Fruit fly (Drosophila melanogaster): Measurements from ENCODE around the gene Sr-CIV.

Gene Sr-CIV

dm6 chr2L:3566532-3566931 is 42.7 kb upstream of the Sr-CIV start (continued):
- TF ChIP-seq HLH54F (GFP tag; optimal IDR thresholded peaks at IDR 0.05), result no peak
- TF ChIP-seq CG11398 (GFP tag; optimal IDR thresholded peaks at IDR 0.05), result no peak
- TF ChIP-seq CG15696 (tag; optimal IDR thresholded peaks at IDR 0.05), result peak; percentile 49
- TF ChIP-seq bowl (GFP tag; IDR thresholded peaks at IDR 0.05), result no peak
- no peak for TF ChIP-seq wdn (GFP tag; IDR thresholded peaks at IDR 0.05)
- no peak for TF ChIP-seq CrebB (tag; optimal IDR thresholded peaks at IDR 0.05)
- TF ChIP-seq Oaz (GFP tag; IDR thresholded peaks at IDR 0.05), result no peak
- TF ChIP-seq tio (GFP tag; optimal IDR thresholded peaks at IDR 0.05), result no peak
- peak; percentile 3 for TF ChIP-seq CG9609 (GFP tag; optimal IDR thresholded peaks at IDR 0.05)
- TF ChIP-seq Aef1 (GFP tag; IDR thresholded peaks at IDR 0.05), result no peak
- TF ChIP-seq CG16813 (GFP tag; IDR thresholded peaks at IDR 0.05; ENCODE audit: partially characterized antibody), result no peak
- TF ChIP-seq NFAT (GFP tag; IDR thresholded peaks at IDR 0.05), result no peak
- no peak for TF ChIP-seq caup (GFP tag; optimal IDR thresholded peaks at IDR 0.05; ENCODE audit: severe bottlenecking)
- peak; percentile 19; the same call in 1 of the 2 replicates for TF ChIP-seq ap (GFP tag; IDR thresholded peaks at IDR 0.05)
- TF ChIP-seq ranshi (GFP tag; IDR thresholded peaks at IDR 0.05), result peak; percentile 48; the same call in 1 of the 2 replicates
- no peak for TF ChIP-seq CG2199 (GFP tag; IDR thresholded peaks at IDR 0.05)
- TF ChIP-seq Hsf (GFP tag; optimal IDR thresholded peaks at IDR 0.05), result no peak
- TF ChIP-seq Doc3 (GFP tag; IDR thresholded peaks at IDR 0.05; ENCODE audit: partially characterized antibody), result no peak
- TF ChIP-seq Xbp1 (GFP tag; optimal IDR thresholded peaks at IDR 0.05), result peak; percentile 32
- no peak for TF ChIP-seq CG18599 (GFP tag; optimal IDR thresholded peaks at IDR 0.05)
- peak; percentile 17 for TF ChIP-seq CG16863 (GFP tag; optimal IDR thresholded peaks at IDR 0.05)
- peak; percentile 74; the same call in 1 of the 2 replicates for TF ChIP-seq ara (GFP tag; IDR thresholded peaks at IDR 0.05)
- no peak for TF ChIP-seq CG11093 (GFP tag; IDR thresholded peaks at IDR 0.05)
- peak; percentile 67 for TF ChIP-seq croc (GFP tag; conservative IDR thresholded peaks at IDR 0.05)
- TF ChIP-seq slp2 (GFP tag; optimal IDR thresholded peaks at IDR 0.05), result no peak
- no peak for TF ChIP-seq rib (GFP tag; IDR thresholded peaks at IDR 0.05)
- TF ChIP-seq stwl (tag; optimal IDR thresholded peaks at IDR 0.05), result no peak
- TF ChIP-seq CG34422 (GFP tag; IDR thresholded peaks at IDR 0.05), result no peak
- no peak for TF ChIP-seq jumu (GFP tag; optimal IDR thresholded peaks at IDR 0.05)
- peak; percentile 43; the same call in 1 of the 3 replicates for TF ChIP-seq dysf (GFP tag; IDR thresholded peaks at IDR 0.05)
- no peak for TF ChIP-seq CG12155 (GFP tag; optimal IDR thresholded peaks at IDR 0.05)
- no peak for TF ChIP-seq sisA (GFP tag; IDR thresholded peaks at IDR 0.05)
- TF ChIP-seq disco-r (GFP tag; optimal IDR thresholded peaks at IDR 0.05), result no peak
- TF ChIP-seq CG3407 (GFP tag; optimal IDR thresholded peaks at IDR 0.05), result no peak
- TF ChIP-seq ken (GFP tag; IDR thresholded peaks at IDR 0.05), result no peak; the same call in 2 of the 3 replicates
- no peak for TF ChIP-seq CG10431 (GFP tag; optimal IDR thresholded peaks at IDR 0.05)
- TF ChIP-seq CG5180 (GFP tag; optimal IDR thresholded peaks at IDR 0.05), result no peak
- no peak for TF ChIP-seq lab (GFP tag; optimal IDR thresholded peaks at IDR 0.05)
- peak in 1 of 2 experiments; percentile 11 for TF ChIP-seq dpn (GFP tag; optimal IDR thresholded peaks at IDR 0.05)
- no peak for TF ChIP-seq tap (tag; optimal IDR thresholded peaks at IDR 0.05)
- TF ChIP-seq CG14441 (GFP tag; IDR thresholded peaks at IDR 0.05), result no peak
- no peak for TF ChIP-seq CG3163 (GFP tag; optimal IDR thresholded peaks at IDR 0.05)
- no peak for TF ChIP-seq wek (GFP tag; optimal IDR thresholded peaks at IDR 0.05)
- TF ChIP-seq CG17802 (tag; optimal IDR thresholded peaks at IDR 0.05), result no peak
- TF ChIP-seq lov (optimal IDR thresholded peaks at IDR 0.05), result no peak
- peak; percentile 69; the same call in 1 of the 3 replicates for TF ChIP-seq lov (GFP tag; IDR thresholded peaks at IDR 0.05)
- TF ChIP-seq tna (GFP tag; IDR thresholded peaks at IDR 0.05; ENCODE audit: partially characterized antibody), result no peak
- TF ChIP-seq onecut (GFP tag; IDR thresholded peaks at IDR 0.05), result 0 out of 2 replicates have a peak, but pooled peaks have one; percentile 21
- TF ChIP-seq Poxn (GFP tag; IDR thresholded peaks at IDR 0.05), result no peak
- TF ChIP-seq CG9817 (tag; optimal IDR thresholded peaks at IDR 0.05), result no peak
- no peak for TF ChIP-seq sna (GFP tag; IDR thresholded peaks at IDR 0.05; ENCODE audit: partially characterized antibody)
- no peak for TF ChIP-seq CG7786 (GFP tag; optimal IDR thresholded peaks at IDR 0.05)

Data from whole organism, embryonic.